Fruit fly (Drosophila melanogaster) whole organism, embryonic: ENCODE measurements around the gene CG33643.
A peak's percentile ranks its signal among the peaks of the same experiment; 100 is the strongest.

Experiments
- Adf1 ChIP-seq: fragments of 200-800 bp; sonication (Bioruptor generic); IDR thresholded peaks from 2 replicates; pipeline ENCODE4 v1.3.6; 2022; ENCODE audit warnings: missing biosample characterization, missing genetic modification characterization
- CG10321 ChIP-seq: fragments of 200-800 bp; sonication (Bioruptor generic); IDR thresholded peaks from 2 replicates; pipeline ENCODE4 v1.3.6; 2022; ENCODE audit warnings: missing biosample characterization, missing genetic modification characterization
- CG10654 ChIP-seq: fragments of 200-800 bp; sonication (Bioruptor generic); optimal IDR thresholded peaks from 2 replicates; lab custom pipeline; 2016; ENCODE audit warnings: missing biosample characterization, missing genetic modification characterization
- CG10979 ChIP-seq: fragments of 200-800 bp; sonication (Bioruptor generic); optimal IDR thresholded peaks from 2 replicates; lab custom pipeline; 2018; ENCODE audit warnings: missing biosample characterization, mild to moderate bottlenecking, missing genetic modification characterization, moderate library complexity
- CG11456 ChIP-seq: fragments of 200-800 bp; sonication (Bioruptor generic); IDR thresholded peaks from 3 replicates; pipeline ENCODE4 v1.3.6; 2022; ENCODE audit warnings: missing biosample characterization, missing genetic modification characterization
- CG12155 ChIP-seq: fragments of 200-800 bp; sonication (Bioruptor generic); optimal IDR thresholded peaks from 3 replicates; lab custom pipeline; 2016; ENCODE audit warnings: missing biosample characterization, missing genetic modification characterization
- CG13424 ChIP-seq: fragments of 200-800 bp; sonication (Bioruptor generic); optimal IDR thresholded peaks from 2 replicates; lab custom pipeline; 2019; ENCODE audit warnings: missing biosample characterization, mild to moderate bottlenecking, missing genetic modification characterization, moderate library complexity
- CG14860 ChIP-seq: fragments of 200-800 bp; sonication (Bioruptor generic); IDR thresholded peaks from 3 replicates; pipeline ENCODE4 v1.3.6; 2022; ENCODE audit warnings: missing biosample characterization, missing genetic modification characterization; ENCODE audit not compliant: partially characterized antibody
- CG1529 ChIP-seq: fragments of 200-800 bp; sonication (Bioruptor generic); optimal IDR thresholded peaks from 3 replicates; lab custom pipeline; 2018; ENCODE audit warnings: missing biosample characterization, missing genetic modification characterization
- CG1647 ChIP-seq: fragments of 200-800 bp; sonication (Bioruptor generic); optimal IDR thresholded peaks from 3 replicates; lab custom pipeline; 2016; ENCODE audit warnings: missing biosample characterization, missing genetic modification characterization
- CG17385 ChIP-seq: fragments of 200-800 bp; sonication (Bioruptor generic); optimal IDR thresholded peaks from 3 replicates; lab custom pipeline; 2018; ENCODE audit warnings: missing biosample characterization, mild to moderate bottlenecking, missing genetic modification characterization
- CG1792 ChIP-seq: fragments of 200-800 bp; sonication (Bioruptor generic); optimal IDR thresholded peaks from 2 replicates; lab custom pipeline; 2016; ENCODE audit warnings: missing biosample characterization, missing genetic modification characterization
- CG31365 ChIP-seq: fragments of 200-800 bp; sonication (Bioruptor generic); optimal IDR thresholded peaks from 2 replicates; lab custom pipeline; 2018; ENCODE audit warnings: missing biosample characterization, mild to moderate bottlenecking, missing genetic modification characterization
- CG4404 ChIP-seq: fragments of 200-800 bp; sonication (Bioruptor generic); IDR thresholded peaks from 2 replicates; pipeline ENCODE4 v1.3.6; 2022; ENCODE audit warnings: missing biosample characterization, missing genetic modification characterization
- CG4424 ChIP-seq: fragments of 200-800 bp; sonication (Bioruptor generic); optimal IDR thresholded peaks from 3 replicates; lab custom pipeline; 2016; ENCODE audit warnings: missing biosample characterization, missing genetic modification characterization
- CG5245 ChIP-seq: fragments of 200-800 bp; sonication (Bioruptor generic); optimal IDR thresholded peaks from 3 replicates; lab custom pipeline; 2016; ENCODE audit warnings: missing biosample characterization, missing genetic modification characterization
- CG6654 ChIP-seq: fragments of 200-800 bp; sonication (Bioruptor generic); optimal IDR thresholded peaks from 2 replicates; lab custom pipeline; 2017; ENCODE audit warnings: missing biosample characterization, mild to moderate bottlenecking, missing genetic modification characterization
- CG8478 ChIP-seq: fragments of >200 bp; optimal IDR thresholded peaks from 2 replicates; lab custom pipeline; 2018
- CG8944 ChIP-seq: fragments of 200-800 bp; sonication (Bioruptor generic); optimal IDR thresholded peaks from 3 replicates; lab custom pipeline; 2016; ENCODE audit warnings: missing biosample characterization, missing genetic modification characterization
- CG9932 ChIP-seq: fragments of 200-800 bp; sonication (Bioruptor generic); IDR thresholded peaks from 2 replicates; pipeline ENCODE4 v1.3.6; 2022; ENCODE audit warnings: missing biosample characterization, missing genetic modification characterization
- Dad ChIP-seq: fragments of 200-800 bp; sonication (Bioruptor generic); optimal IDR thresholded peaks from 3 replicates; lab custom pipeline; 2016; ENCODE audit warnings: missing biosample characterization, missing genetic modification characterization
- Deaf1 ChIP-seq: fragments of 200-800 bp; optimal IDR thresholded peaks from 3 replicates; lab custom pipeline; 2019; ENCODE audit warnings: missing biosample characterization, mild to moderate bottlenecking, missing genetic modification characterization, moderate library complexity
- Drgx ChIP-seq: fragments of 200-800 bp; sonication (Bioruptor generic); IDR thresholded peaks from 2 replicates; pipeline ENCODE4 v1.3.6; 2022; ENCODE audit warnings: missing biosample characterization, missing genetic modification characterization
- Gug ChIP-seq: fragments of 200-800 bp; sonication (Bioruptor generic); IDR thresholded peaks from 4 replicates; pipeline ENCODE4 v1.3.6; 2022; ENCODE audit warnings: missing biosample characterization, missing genetic modification characterization
- Hr78 ChIP-seq, 2 experiments: fragments of 200-800 bp in 1 of 2; fragments of >200 bp in 1 of 2; sonication (Bioruptor generic) in 1 of 2; optimal IDR thresholded peaks; 2 replicates each; lab custom pipeline; 2017 to 2019; ENCODE audit warnings: missing biosample characterization in 2 of 2, missing genetic modification characterization in 2 of 2, mild to moderate bottlenecking in 1 of 2, moderate library complexity in 1 of 2
- Mad ChIP-seq: fragments of 200-800 bp; sonication (Bioruptor generic); optimal IDR thresholded peaks from 2 replicates; lab custom pipeline; 2016; ENCODE audit warnings: missing biosample characterization, missing genetic modification characterization
- Med ChIP-seq: fragments of 200-800 bp; sonication (Bioruptor generic); peaks from one replicate; lab custom pipeline; 2016; ENCODE audit warnings: missing biosample characterization, missing genetic modification characterization, mild to moderate bottlenecking, inconsistent platforms, moderate library complexity
- Myb ChIP-seq: fragments of 200-800 bp; sonication (Bioruptor generic); optimal IDR thresholded peaks from 2 replicates; lab custom pipeline; 2016; ENCODE audit warnings: missing biosample characterization, missing genetic modification characterization
- Nf-YC ChIP-seq: fragments of 200-800 bp; optimal IDR thresholded peaks from 3 replicates; lab custom pipeline; 2019; ENCODE audit warnings: missing biosample characterization, mild to moderate bottlenecking, missing genetic modification characterization, moderate library complexity
- Rx ChIP-seq: fragments of 200-800 bp; sonication (Bioruptor generic); IDR thresholded peaks from 2 replicates; pipeline ENCODE4 v1.3.6; 2022; ENCODE audit warnings: missing biosample characterization, missing genetic modification characterization
- Ssrp ChIP-seq: fragments of 200-800 bp; sonication (Bioruptor generic); optimal IDR thresholded peaks from 2 replicates; lab custom pipeline; 2018; ENCODE audit warnings: missing biosample characterization, mild to moderate bottlenecking, missing genetic modification characterization, moderate library complexity
- aop ChIP-seq: fragments of 200-800 bp; sonication (Bioruptor generic); IDR thresholded peaks from 2 replicates; pipeline ENCODE4 v1.3.6; 2022; ENCODE audit warnings: missing biosample characterization, missing genetic modification characterization
- ara ChIP-seq: fragments of 200-800 bp; sonication (Bioruptor generic); IDR thresholded peaks from 2 replicates; pipeline ENCODE4 v1.3.6; 2022; ENCODE audit warnings: missing biosample characterization, missing genetic modification characterization
- bcd ChIP-seq: fragments of 200-800 bp; sonication (Bioruptor generic); optimal IDR thresholded peaks from 2 replicates; lab custom pipeline; 2017; ENCODE audit warnings: missing biosample characterization, mild to moderate bottlenecking, missing genetic modification characterization
- caup ChIP-seq: fragments of 200-800 bp; sonication (Bioruptor generic); optimal IDR thresholded peaks from 3 replicates; lab custom pipeline; 2017; ENCODE audit warnings: missing biosample characterization, mild to moderate bottlenecking, missing genetic modification characterization, moderate library complexity; ENCODE audit not compliant: severe bottlenecking
- chn ChIP-seq: fragments of 200-800 bp; sonication (Bioruptor generic); optimal IDR thresholded peaks from 2 replicates; lab custom pipeline; 2016; ENCODE audit warnings: missing biosample characterization, missing genetic modification characterization
- crol ChIP-seq: fragments of 200-800 bp; sonication (Bioruptor generic); IDR thresholded peaks from 2 replicates; pipeline ENCODE4 v1.3.6; 2022; ENCODE audit warnings: missing biosample characterization, missing genetic modification characterization
- dmrt99B ChIP-seq: fragments of 200-800 bp; sonication (Bioruptor generic); optimal IDR thresholded peaks from 2 replicates; lab custom pipeline; 2018; ENCODE audit warnings: missing biosample characterization, mild to moderate bottlenecking, missing genetic modification characterization, moderate library complexity
- ewg ChIP-seq: fragments of 200-800 bp; sonication (Bioruptor generic); optimal IDR thresholded peaks from 3 replicates; lab custom pipeline; 2017; ENCODE audit warnings: mild to moderate bottlenecking, missing biosample characterization, missing genetic modification reagents, missing genetic modification characterization
- gro ChIP-seq: fragments of 200-800 bp; sonication (Bioruptor generic); optimal IDR thresholded peaks from 2 replicates; lab custom pipeline; 2016; ENCODE audit warnings: missing biosample characterization, missing genetic modification characterization
- lov ChIP-seq, 2 experiments: fragments of 200-800 bp in 1 of 2; fragments of >200 bp in 1 of 2; sonication (Bioruptor generic) in 1 of 2; IDR thresholded peaks in 1 of 2; optimal IDR thresholded peaks in 1 of 2; 2 replicates in 1 of 2; 3 replicates in 1 of 2; pipeline versions ENCODE4 v1.3.6 to Lab custom; 2017 to 2022; ENCODE audit warnings: missing biosample characterization in 1 of 2, missing genetic modification characterization in 1 of 2
- mam ChIP-seq: fragments of 200-800 bp; sonication (Bioruptor generic); optimal IDR thresholded peaks from 3 replicates; lab custom pipeline; 2016; ENCODE audit warnings: missing biosample characterization, missing genetic modification characterization
- odd ChIP-seq: fragments of 200-800 bp; sonication (Bioruptor generic); optimal IDR thresholded peaks from 2 replicates; lab custom pipeline; 2017; ENCODE audit warnings: missing biosample characterization, mild to moderate bottlenecking, missing genetic modification characterization
- pho ChIP-seq: fragments of 200-800 bp; sonication (Bioruptor generic); optimal IDR thresholded peaks from 2 replicates; lab custom pipeline; 2016; ENCODE audit warnings: missing biosample characterization, missing genetic modification characterization
- slou ChIP-seq: fragments of 200-800 bp; sonication (Bioruptor generic); optimal IDR thresholded peaks from 3 replicates; lab custom pipeline; 2016; ENCODE audit warnings: missing biosample characterization, missing genetic modification characterization
- so ChIP-seq: fragments of 200-800 bp; sonication (Bioruptor generic); IDR thresholded peaks from 3 replicates; pipeline ENCODE4 v1.3.6; 2022; ENCODE audit warnings: missing biosample characterization, missing genetic modification characterization
- ttk ChIP-seq: fragments of 200-800 bp; sonication (Bioruptor generic); IDR thresholded peaks from 2 replicates; pipeline ENCODE4 v2.1.2; 2022; ENCODE audit warnings: missing biosample characterization, missing genetic modification characterization
- twi ChIP-seq: fragments of 200-800 bp; optimal IDR thresholded peaks from 2 replicates; lab custom pipeline; 2019; ENCODE audit warnings: missing biosample characterization, mild to moderate bottlenecking, missing genetic modification characterization, moderate library complexity

The CG33643 gene

DNA sequence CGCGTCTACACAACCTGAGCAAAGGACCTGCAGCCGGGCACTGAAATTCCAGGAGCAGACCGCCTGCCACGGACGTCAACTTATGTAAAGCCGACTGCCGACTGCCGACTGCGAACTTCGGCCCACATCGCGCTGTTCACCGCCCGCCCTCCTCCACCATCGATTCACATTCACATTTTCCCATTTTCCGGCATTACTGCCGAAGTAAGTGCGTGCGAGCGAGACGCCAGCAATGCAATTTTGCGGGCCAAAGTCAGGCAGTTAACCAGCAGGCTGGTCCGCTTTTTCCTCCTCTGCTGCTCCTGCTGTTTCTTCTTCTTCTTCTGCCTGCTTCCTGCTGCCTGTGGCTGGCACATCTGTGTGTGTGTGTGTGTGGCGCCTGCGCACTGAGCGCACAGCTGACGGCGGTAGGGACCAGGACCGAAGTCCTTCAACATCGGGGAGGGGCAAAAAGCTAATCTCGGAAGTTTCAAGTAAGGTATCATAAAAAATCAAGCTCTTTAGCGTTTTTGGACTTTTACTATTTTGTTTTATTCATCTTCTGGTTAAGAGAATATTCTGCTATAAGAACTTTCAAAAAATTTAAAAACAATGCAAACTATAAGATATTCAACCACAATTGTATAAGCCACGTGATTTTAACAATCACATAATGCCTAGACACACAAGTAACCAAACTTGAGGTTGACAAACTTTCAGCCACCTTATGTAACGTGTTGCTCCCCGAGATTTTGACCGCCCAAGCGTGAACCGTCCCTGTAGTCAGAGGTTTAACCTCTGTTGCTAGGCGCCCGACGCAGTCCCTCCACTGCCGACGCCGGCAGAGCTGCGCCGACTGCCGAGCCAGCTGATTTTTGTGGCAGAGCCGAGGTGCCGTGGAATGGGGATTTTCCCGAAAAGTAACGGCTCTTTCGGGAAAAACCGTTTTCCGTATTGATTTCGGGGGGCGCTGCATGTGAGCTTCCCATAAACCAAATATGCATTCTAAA lies 17.2 kb downstream of the CG33643 start (continued):
- TF ChIP-seq ara (GFP tag; lab: Robert Waterston, UW) (no peak), bcd (peak; percentile 37), CG31365 (tag; lab: Kevin White, UChicago) (no peak), Deaf1 (peak; percentile 96), Rx (GFP tag; lab: Robert Waterston, UW) (no peak), CG5245 (peak; percentile 1), Gug (GFP tag; lab: Robert Waterston, UW) (0 out of 4 replicates have a peak, but pooled peaks have one; percentile 47), CG6654 (GFP tag; lab: Kevin White, UChicago) (no peak), Nf-YC (tag; lab: Kevin White, UChicago) (peak; percentile 23), CG11456 (peak; percentile 63), CG8944 (GFP tag; lab: Kevin White, UChicago) (peak; percentile 50), Ssrp (peak; percentile 27), CG12155 (GFP tag; lab: Kevin White, UChicago) (peak; percentile 26), aop (GFP tag; lab: Robert Waterston, UW) (no peak), dmrt99B (tag; lab: Kevin White, UChicago) (peak; percentile 57), gro (GFP tag; lab: Kevin White, UChicago) (peak; percentile 6), CG8478 (lab: Kevin White, UChicago) (no peak), CG1647 (GFP tag; lab: Kevin White, UChicago) (peak; percentile 14), CG9932 (GFP tag; lab: Robert Waterston, UW) (peak; percentile 53), ttk (GFP tag; lab: Robert Waterston, UW) (0 out of 2 replicates have a peak, but pooled peaks have one; percentile 35), CG4424 (GFP tag; lab: Kevin White, UChicago) (peak; percentile 40), caup (peak; percentile 63), Dad (GFP tag; lab: Kevin White, UChicago) (peak; percentile 5), CG1792 (GFP tag; lab: Kevin White, UChicago) (peak; percentile 23), odd (no peak), Adf1 (GFP tag; lab: Robert Waterston, UW) (peak; percentile 81), Mad (GFP tag; lab: Kevin White, UChicago) (no peak), CG10654 (GFP tag; lab: Kevin White, UChicago) (peak; percentile 15), mam (GFP tag; lab: Kevin White, UChicago) (peak; percentile 69), Hr78 (GFP tag; optimal IDR thresholded peaks at IDR 0.05; lab: Kevin White, UChicago) (peak in 1 of 2 experiments; percentile 35), crol (GFP tag; lab: Robert Waterston, UW) (peak; percentile 82), Med (GFP tag; lab: Kevin White, UChicago) (peak; percentile 92), Myb (peak; percentile 26), CG10979 (tag; lab: Kevin White, UChicago) (peak; percentile 65), ewg (GFP tag; lab: Kevin White, UChicago) (peak; percentile 91), twi (tag; lab: Kevin White, UChicago) (peak; percentile 14), CG10321 (peak; percentile 58), CG14860 (no peak), CG17385 (GFP tag; lab: Kevin White, UChicago) (peak; percentile 77), CG13424 (peak; percentile 32), CG1529 (GFP tag; lab: Kevin White, UChicago) (no peak), chn (peak; percentile 26), pho (GFP tag; lab: Kevin White, UChicago) (peak; percentile 62), Drgx (GFP tag; lab: Robert Waterston, UW) (0 out of 2 replicates have a peak, but pooled peaks have one; percentile 12), lov (optimal IDR thresholded peaks at IDR 0.05; lab: Kevin White, UChicago) (no peak), lov (GFP tag; IDR thresholded peaks at IDR 0.05; lab: Robert Waterston, UW) (0 out of 3 replicates have a peak, but pooled peaks have one; percentile 36), slou (GFP tag; lab: Kevin White, UChicago) (no peak), CG4404 (GFP tag; lab: Robert Waterston, UW) (peak; percentile 72), so (GFP tag; lab: Robert Waterston, UW) (0 out of 3 replicates have a peak, but pooled peaks have one; percentile 52)
